Worm (Caenorhabditis elegans) whole organism, L3 larva: Measurements from ENCODE around the gene hira-1.

Experiments
- aly-2 ChIP-seq: fragments of 150-350 bp; optimal IDR thresholded peaks from 2 replicates; lab custom pipeline; 2014; ENCODE audit warnings: missing biosample characterization, missing genetic modification characterization
- ama-1 ChIP-seq: fragments of 150-350 bp; optimal IDR thresholded peaks from 2 replicates; lab custom pipeline; 2018
- egl-27 ChIP-seq: sonication (generic microtip); optimal IDR thresholded peaks from 4 replicates; lab custom pipeline; 2017; ENCODE audit warnings: missing biosample characterization, missing genetic modification reagents, missing genetic modification characterization
- nhr-12 ChIP-seq: fragments of 150-350 bp; optimal IDR thresholded peaks from 2 replicates; lab custom pipeline; 2014; ENCODE audit warnings: missing biosample characterization, missing genetic modification characterization
- nhr-237 ChIP-seq: fragments of 150-350 bp; optimal IDR thresholded peaks from 2 replicates; lab custom pipeline; 2014; ENCODE audit warnings: missing biosample characterization, missing genetic modification characterization
- pqm-1 ChIP-seq: fragments of 150-350 bp; optimal IDR thresholded peaks from 2 replicates; lab custom pipeline; 2017; ENCODE audit warnings: missing biosample characterization, missing genetic modification characterization, inconsistent platforms
- skn-1 ChIP-seq: fragments of 150-350 bp; optimal IDR thresholded peaks from 2 replicates; lab custom pipeline; 2014; ENCODE audit warnings: missing biosample characterization, missing genetic modification characterization
- snpc-4 ChIP-seq: fragments of 150-350 bp; optimal IDR thresholded peaks from 2 replicates; lab custom pipeline; 2014; ENCODE audit warnings: missing biosample characterization, missing genetic modification characterization
- tbx-2 ChIP-seq: sonication (generic microtip); optimal IDR thresholded peaks from 2 replicates; lab custom pipeline; 2016; ENCODE audit warnings: mild to moderate bottlenecking, missing genetic modification characterization, missing compliant biosample characterization
- ztf-11 ChIP-seq: fragments of 150-350 bp; optimal IDR thresholded peaks from 2 replicates; lab custom pipeline; 2014; ENCODE audit warnings: missing biosample characterization, missing genetic modification characterization

DNA sequence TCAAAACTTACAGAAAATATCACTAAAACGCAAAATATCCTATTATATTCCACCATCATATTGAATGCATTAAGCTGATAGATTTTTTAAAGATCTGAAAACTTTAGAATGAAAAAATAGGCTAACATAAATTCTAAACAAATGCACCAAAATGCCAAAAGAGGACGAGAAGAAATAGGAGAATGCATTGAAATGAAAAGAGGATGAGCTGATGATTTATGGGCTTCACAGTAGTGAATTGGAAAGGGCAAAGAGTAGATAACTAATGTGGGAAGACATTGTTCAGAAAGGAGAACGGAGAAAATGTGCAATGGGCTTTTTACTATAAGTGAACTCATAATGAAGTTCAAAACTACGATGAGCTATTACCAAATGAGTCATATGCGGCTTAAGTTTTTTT lies 26.6 kb downstream of the hira-1 start, which contains the start of gene cutl-19:
- TF ChIP-seq pqm-1 (no peak), snpc-4 (no peak), egl-27 (no peak), tbx-2 (tag; lab: Kevin White, UChicago) (no peak), aly-2 (no peak), nhr-12 (tag; lab: Kevin White, UChicago) (no peak), ama-1 (lab: Kevin White, UChicago) (no peak), ztf-11 (tag; lab: Kevin White, UChicago) (no peak), skn-1 (tag; lab: Kevin White, UChicago) (no peak), nhr-237 (tag; lab: Kevin White, UChicago) (no peak)
